Fruit fly (Drosophila melanogaster): ENCODE measurements around the gene CG15765.

- TF ChIP-seq insv (optimal IDR thresholded peaks at IDR 0.05): no peak
- no peak for TF ChIP-seq ttk (optimal IDR thresholded peaks at IDR 0.05)
- no peak for TF ChIP-seq psq (optimal IDR thresholded peaks at IDR 0.05)
- TF ChIP-seq Myc (optimal IDR thresholded peaks at IDR 0.05): no peak
- no peak for TF ChIP-seq Sin3A (optimal IDR thresholded peaks at IDR 0.05)
- TF ChIP-seq h (optimal IDR thresholded peaks at IDR 0.05): no peak
Measured at dm6 chrX:5884294-5884693, 65.9 kb downstream of the CG15765 start.
